Fruit fly (Drosophila melanogaster) whole organism, embryonic: Measurements from ENCODE around the gene CG11986.

ENCODE experiments used
- Atf3 ChIP-seq: fragments of 200-800 bp; sonication (Bioruptor generic); optimal IDR thresholded peaks from 3 replicates; lab custom pipeline; 2016; ENCODE audit warnings: missing biosample characterization, missing genetic modification characterization
- Blimp-1 ChIP-seq: fragments of 200-800 bp; sonication (Bioruptor generic); optimal IDR thresholded peaks from 3 replicates; lab custom pipeline; 2018; ENCODE audit warnings: missing biosample characterization, missing genetic modification characterization, mild to moderate bottlenecking, moderate library complexity, missing genetic modification reagents
- Bteb2 ChIP-seq: fragments of 200-800 bp; sonication (Bioruptor generic); optimal IDR thresholded peaks from 2 replicates; lab custom pipeline; 2016; ENCODE audit warnings: missing biosample characterization, missing genetic modification characterization
- CG10654 ChIP-seq: fragments of 200-800 bp; sonication (Bioruptor generic); optimal IDR thresholded peaks from 2 replicates; lab custom pipeline; 2016; ENCODE audit warnings: missing biosample characterization, missing genetic modification characterization
- CG11504 ChIP-seq: fragments of 200-800 bp; sonication (Bioruptor generic); optimal IDR thresholded peaks from 3 replicates; lab custom pipeline; 2019; ENCODE audit warnings: missing biosample characterization, mild to moderate bottlenecking, missing genetic modification characterization, moderate library complexity
- CG12219 ChIP-seq: fragments of 200-800 bp; sonication (Bioruptor generic); optimal IDR thresholded peaks from 3 replicates; lab custom pipeline; 2018; ENCODE audit warnings: missing biosample characterization, mild to moderate bottlenecking, missing genetic modification characterization
- CG12744 ChIP-seq: fragments of 200-800 bp; sonication (Bioruptor generic); optimal IDR thresholded peaks from 2 replicates; lab custom pipeline; 2016; ENCODE audit warnings: missing biosample characterization, missing genetic modification characterization
- CG14965 ChIP-seq: fragments of 200-800 bp; sonication (Bioruptor generic); optimal IDR thresholded peaks from 2 replicates; lab custom pipeline; 2016; ENCODE audit warnings: missing biosample characterization, missing genetic modification characterization, borderline replicate concordance
- CG15269 ChIP-seq: fragments of 200-800 bp; sonication (Bioruptor generic); optimal IDR thresholded peaks from 2 replicates; lab custom pipeline; 2018; ENCODE audit warnings: missing biosample characterization, mild to moderate bottlenecking, missing genetic modification characterization, moderate library complexity
- CG2202 ChIP-seq: fragments of 200-800 bp; sonication (Bioruptor generic); optimal IDR thresholded peaks from 2 replicates; lab custom pipeline; 2018; ENCODE audit warnings: missing biosample characterization, mild to moderate bottlenecking, missing genetic modification characterization
- CG2678 ChIP-seq: fragments of 200-800 bp; sonication (Bioruptor generic); optimal IDR thresholded peaks from 3 replicates; lab custom pipeline; 2019; ENCODE audit warnings: missing biosample characterization, mild to moderate bottlenecking, missing genetic modification characterization, moderate library complexity
- CG2712 ChIP-seq: fragments of 200-800 bp; optimal IDR thresholded peaks from 3 replicates; lab custom pipeline; 2019; ENCODE audit warnings: missing biosample characterization, mild to moderate bottlenecking, missing genetic modification characterization, moderate library complexity
- CG31365 ChIP-seq: fragments of 200-800 bp; sonication (Bioruptor generic); optimal IDR thresholded peaks from 2 replicates; lab custom pipeline; 2018; ENCODE audit warnings: missing biosample characterization, mild to moderate bottlenecking, missing genetic modification characterization
- CG31388 ChIP-seq: fragments of 200-800 bp; sonication (Bioruptor generic); optimal IDR thresholded peaks from 2 replicates; lab custom pipeline; 2016; ENCODE audit warnings: missing biosample characterization, missing genetic modification characterization
- CG32532 ChIP-seq: fragments of 200-800 bp; sonication (Bioruptor generic); IDR thresholded peaks from 2 replicates; pipeline ENCODE4 v1.3.6; 2022; ENCODE audit warnings: missing biosample characterization, missing genetic modification characterization
- CG34376 ChIP-seq: fragments of 200-800 bp; sonication (Bioruptor generic); optimal IDR thresholded peaks from 2 replicates; lab custom pipeline; 2018; ENCODE audit warnings: missing biosample characterization, mild to moderate bottlenecking, missing genetic modification characterization
- CG4854 ChIP-seq: fragments of 200-800 bp; sonication (Bioruptor generic); optimal IDR thresholded peaks from 2 replicates; lab custom pipeline; 2016; ENCODE audit warnings: missing biosample characterization, missing genetic modification characterization, inconsistent platforms
- CG9817 ChIP-seq: fragments of 200-800 bp; sonication (Bioruptor generic); optimal IDR thresholded peaks from 2 replicates; lab custom pipeline; 2018; ENCODE audit warnings: missing biosample characterization, mild to moderate bottlenecking, missing genetic modification characterization, moderate library complexity
- Deaf1 ChIP-seq: fragments of 200-800 bp; optimal IDR thresholded peaks from 3 replicates; lab custom pipeline; 2019; ENCODE audit warnings: missing biosample characterization, mild to moderate bottlenecking, missing genetic modification characterization, moderate library complexity
- Ets65A ChIP-seq: fragments of 200-800 bp; sonication (Bioruptor generic); peaks from one replicate; lab custom pipeline; 2016; ENCODE audit warnings: missing biosample characterization, missing genetic modification characterization
- Fer3 ChIP-seq: fragments of 200-800 bp; sonication (Bioruptor generic); optimal IDR thresholded peaks from 2 replicates; lab custom pipeline; 2018; ENCODE audit warnings: missing biosample characterization, mild to moderate bottlenecking, missing genetic modification characterization, moderate library complexity
- Gsc ChIP-seq: fragments of 200-800 bp; sonication (Bioruptor generic); IDR thresholded peaks from 2 replicates; pipeline ENCODE4 v1.3.6; 2022; ENCODE audit warnings: missing biosample characterization, missing genetic modification characterization
- HLH4C ChIP-seq: fragments of 200-800 bp; sonication (Bioruptor generic); IDR thresholded peaks from 3 replicates; pipeline ENCODE4 v1.3.6; 2022; ENCODE audit warnings: missing biosample characterization, missing genetic modification characterization; ENCODE audit not compliant: partially characterized antibody
- HmgD ChIP-seq: fragments of 200-800 bp; sonication (Bioruptor generic); optimal IDR thresholded peaks from 3 replicates; lab custom pipeline; 2016; ENCODE audit warnings: missing biosample characterization, missing genetic modification characterization
- Hr3 ChIP-seq: fragments of 200-800 bp; sonication (Bioruptor generic); optimal IDR thresholded peaks from 3 replicates; lab custom pipeline; 2016; ENCODE audit warnings: missing biosample characterization, missing genetic modification characterization
- Kr ChIP-seq: fragments of 200-800 bp; sonication (Bioruptor generic); optimal IDR thresholded peaks from 2 replicates; lab custom pipeline; 2017; ENCODE audit warnings: missing biosample characterization, mild to moderate bottlenecking, missing genetic modification characterization
- Nf-YC ChIP-seq: fragments of 200-800 bp; optimal IDR thresholded peaks from 3 replicates; lab custom pipeline; 2019; ENCODE audit warnings: missing biosample characterization, mild to moderate bottlenecking, missing genetic modification characterization, moderate library complexity
- Side ChIP-seq: fragments of 200-800 bp; sonication (Bioruptor generic); optimal IDR thresholded peaks from 2 replicates; lab custom pipeline; 2016; ENCODE audit warnings: missing biosample characterization, missing genetic modification characterization
- Vsx1 ChIP-seq: fragments of 200-800 bp; sonication (Bioruptor generic); optimal IDR thresholded peaks from 2 replicates; lab custom pipeline; 2017; ENCODE audit warnings: missing biosample characterization, mild to moderate bottlenecking, missing genetic modification characterization, missing genetic modification reagents
- ase ChIP-seq: fragments of 200-800 bp; sonication (Bioruptor generic); IDR thresholded peaks from 3 replicates; pipeline ENCODE4 v1.3.6; 2022; ENCODE audit warnings: missing biosample characterization, missing genetic modification characterization
- corto ChIP-seq: fragments of 200-800 bp; sonication (Bioruptor generic); optimal IDR thresholded peaks from 2 replicates; lab custom pipeline; 2016; ENCODE audit warnings: missing biosample characterization, mild to moderate bottlenecking, missing genetic modification characterization, moderate library complexity
- cwo ChIP-seq: fragments of 200-800 bp; sonication (Bioruptor generic); optimal IDR thresholded peaks from 3 replicates; lab custom pipeline; 2017; ENCODE audit warnings: missing biosample characterization, missing genetic modification characterization, mild to moderate bottlenecking, moderate library complexity, missing genetic modification reagents
- dm ChIP-seq: fragments of 200-800 bp; sonication (Bioruptor generic); optimal IDR thresholded peaks from 3 replicates; lab custom pipeline; 2016; ENCODE audit warnings: missing biosample characterization, missing genetic modification characterization
- exex ChIP-seq: fragments of 200-800 bp; sonication (Bioruptor generic); optimal IDR thresholded peaks from 4 replicates; lab custom pipeline; 2018; ENCODE audit warnings: missing biosample characterization, mild to moderate bottlenecking, missing genetic modification characterization, moderate library complexity
- gcm2 ChIP-seq: fragments of 200-800 bp; sonication (Bioruptor generic); optimal IDR thresholded peaks from 2 replicates; lab custom pipeline; 2016; ENCODE audit warnings: missing biosample characterization, missing genetic modification characterization
- gro ChIP-seq: fragments of 200-800 bp; sonication (Bioruptor generic); optimal IDR thresholded peaks from 2 replicates; lab custom pipeline; 2016; ENCODE audit warnings: missing biosample characterization, missing genetic modification characterization
- hth ChIP-seq: fragments of >200 bp; optimal IDR thresholded peaks from 2 replicates; lab custom pipeline; 2017; ENCODE audit warnings: inconsistent platforms
- lab ChIP-seq: fragments of 200-800 bp; sonication (Bioruptor generic); optimal IDR thresholded peaks from 3 replicates; lab custom pipeline; 2017; ENCODE audit warnings: missing biosample characterization, missing genetic modification characterization, mild to moderate bottlenecking, moderate library complexity, missing genetic modification reagents
- lbe ChIP-seq: fragments of 200-800 bp; sonication (Bioruptor generic); optimal IDR thresholded peaks from 2 replicates; lab custom pipeline; 2016; ENCODE audit warnings: missing biosample characterization, mild to moderate bottlenecking, missing genetic modification characterization
- pnt ChIP-seq: fragments of 200-800 bp; sonication (Bioruptor generic); optimal IDR thresholded peaks from 3 replicates; lab custom pipeline; 2016; ENCODE audit warnings: missing biosample characterization, missing genetic modification characterization
- sc ChIP-seq, 3 experiments: fragments of >200 bp in 2 of 3; fragments of 200-800 bp in 1 of 3; sonication (Bioruptor generic) in 1 of 3; optimal IDR thresholded peaks; 2 replicates in 2 of 3; 3 replicates in 1 of 3; lab custom pipeline; 2017; ENCODE audit warnings: mild to moderate bottlenecking in 1 of 3, missing biosample characterization in 1 of 3, missing genetic modification characterization in 1 of 3, missing genetic modification reagents in 1 of 3
- scrt ChIP-seq: fragments of 200-800 bp; sonication (Bioruptor generic); optimal IDR thresholded peaks from 2 replicates; lab custom pipeline; 2018; ENCODE audit warnings: missing biosample characterization, mild to moderate bottlenecking, missing genetic modification characterization, moderate library complexity
- sd ChIP-seq: fragments of 200-800 bp; sonication (Bioruptor generic); optimal IDR thresholded peaks from 3 replicates; lab custom pipeline; 2018; ENCODE audit warnings: missing biosample characterization, mild to moderate bottlenecking, missing genetic modification characterization, moderate library complexity
- seq ChIP-seq: fragments of 200-800 bp; sonication (Bioruptor generic); IDR thresholded peaks from 2 replicates; pipeline ENCODE4 v1.3.6; 2022; ENCODE audit warnings: missing biosample characterization, missing genetic modification characterization
- slbo ChIP-seq: fragments of 200-800 bp; sonication (Bioruptor generic); IDR thresholded peaks from 2 replicates; pipeline ENCODE4 v1.3.6; 2022; ENCODE audit warnings: missing biosample characterization, missing genetic modification characterization
- slp2 ChIP-seq: fragments of 200-800 bp; sonication (Bioruptor generic); optimal IDR thresholded peaks from 2 replicates; lab custom pipeline; 2016; ENCODE audit warnings: missing biosample characterization, missing genetic modification characterization
- sqz ChIP-seq: fragments of 200-800 bp; sonication (Bioruptor generic); optimal IDR thresholded peaks from 3 replicates; lab custom pipeline; 2018; ENCODE audit warnings: missing biosample characterization, mild to moderate bottlenecking, missing genetic modification characterization
- tin ChIP-seq: fragments of 200-800 bp; sonication (Bioruptor generic); optimal IDR thresholded peaks from 3 replicates; lab custom pipeline; 2016; ENCODE audit warnings: missing biosample characterization, missing genetic modification characterization
- tna ChIP-seq: fragments of 200-800 bp; sonication (Bioruptor generic); IDR thresholded peaks from 2 replicates; pipeline ENCODE4 v1.3.6; 2022; ENCODE audit warnings: missing biosample characterization, missing genetic modification characterization; ENCODE audit not compliant: partially characterized antibody

Gene CG11986

DNA sequence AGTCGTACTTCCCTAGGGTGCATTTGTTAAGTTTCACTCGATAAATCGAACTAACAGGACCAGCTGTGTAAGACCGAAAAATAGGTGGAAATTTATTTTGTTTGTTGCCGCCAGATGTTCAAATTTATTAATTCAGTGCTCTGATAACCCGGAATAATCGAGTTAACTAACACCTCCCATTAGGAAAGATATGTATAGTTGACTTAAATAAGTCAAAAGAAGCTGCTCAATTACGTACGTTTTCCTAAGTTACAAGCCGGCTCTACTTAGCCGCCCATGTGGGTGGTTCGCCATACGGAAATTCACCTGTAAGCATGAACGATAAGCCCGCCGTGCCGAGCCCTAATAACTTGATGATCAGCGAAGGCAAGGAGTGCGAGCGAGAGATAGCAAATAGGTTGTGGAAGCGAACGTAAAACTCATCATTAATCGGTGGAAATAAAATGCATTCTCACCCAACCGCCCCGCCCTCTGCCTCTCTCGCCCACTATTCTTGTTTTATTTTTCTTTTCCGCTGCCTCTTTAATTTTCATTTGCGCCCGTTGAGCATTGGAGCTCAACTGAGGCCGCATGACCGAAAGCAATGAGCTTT, 38.7 kb downstream of the CG11986 start (continued):
- peak; percentile 38 for TF ChIP-seq CG9817 (tag; lab: Kevin White, UChicago)
- TF ChIP-seq HmgD (GFP tag; lab: Kevin White, UChicago), result no peak
- no peak for TF ChIP-seq sd (tag; lab: Kevin White, UChicago)
- TF ChIP-seq CG14965 (GFP tag; lab: Kevin White, UChicago), result no peak
- no peak for TF ChIP-seq Atf3 (GFP tag; lab: Kevin White, UChicago)
- no peak for TF ChIP-seq Kr (GFP tag; lab: Kevin White, UChicago)
- TF ChIP-seq pnt (GFP tag; lab: Kevin White, UChicago), result peak; percentile 1
- no peak for TF ChIP-seq HLH4C
- TF ChIP-seq CG11504 (tag; lab: Kevin White, UChicago), result peak; percentile 73
- no peak for TF ChIP-seq CG10654 (GFP tag; lab: Kevin White, UChicago)
- no peak for TF ChIP-seq dm (GFP tag; lab: Kevin White, UChicago)
- no peak for TF ChIP-seq hth (lab: Kevin White, UChicago)
- no peak for TF ChIP-seq CG4854
- no peak for TF ChIP-seq sqz (GFP tag; lab: Kevin White, UChicago)
- TF ChIP-seq slbo (GFP tag; lab: Robert Waterston, UW), result no peak
- TF ChIP-seq cwo, result peak; percentile 38
- no peak for TF ChIP-seq CG32532 (GFP tag; lab: Robert Waterston, UW)
- TF ChIP-seq Blimp-1 (GFP tag; lab: Kevin White, UChicago), result no peak
- TF ChIP-seq CG15269 (tag; lab: Kevin White, UChicago), result peak; percentile 41
- TF ChIP-seq sc (optimal IDR thresholded peaks at IDR 0.05; lab: Kevin White, UChicago), result no peak
- no peak for TF ChIP-seq sc (GFP tag; optimal IDR thresholded peaks at IDR 0.05; lab: Kevin White, UChicago)
- TF ChIP-seq slp2, result no peak
- no peak for TF ChIP-seq Vsx1
- no peak for TF ChIP-seq seq (GFP tag; lab: Robert Waterston, UW)
- peak; percentile 61 for TF ChIP-seq CG2712 (tag; lab: Kevin White, UChicago)
- no peak for TF ChIP-seq Gsc
- no peak for TF ChIP-seq tna (GFP tag; lab: Robert Waterston, UW)
- TF ChIP-seq CG12744 (GFP tag; lab: Kevin White, UChicago), result no peak
- no peak for TF ChIP-seq gcm2 (GFP tag; lab: Kevin White, UChicago)

- TF ChIP-seq CG12219 (GFP tag; lab: Kevin White, UChicago) (peak; percentile 61), Bteb2 (no peak), CG31365 (tag; lab: Kevin White, UChicago) (peak; percentile 37), gro (no peak), exex (tag; lab: Kevin White, UChicago) (peak; percentile 12), sd (tag; lab: Kevin White, UChicago) (peak; percentile 67), corto (GFP tag; lab: Kevin White, UChicago) (no peak), CG31388 (peak; percentile 30), CG2678 (tag; lab: Kevin White, UChicago) (peak; percentile 78), Ets65A (GFP tag; lab: Kevin White, UChicago) (peak; percentile 81), ase (GFP tag; lab: Robert Waterston, UW) (no peak), Fer3 (tag; lab: Kevin White, UChicago) (peak; percentile 87), Deaf1 (tag; lab: Kevin White, UChicago) (peak; percentile 56), scrt (GFP tag; lab: Kevin White, UChicago) (peak; percentile 65), lab (peak; percentile 90), lbe (GFP tag; lab: Kevin White, UChicago) (peak; percentile 12), tin (GFP tag; lab: Kevin White, UChicago) (peak; percentile 22), CG34376 (GFP tag; lab: Kevin White, UChicago) (peak; percentile 64), Hr3 (GFP tag; lab: Kevin White, UChicago) (peak; percentile 39), Nf-YC (tag; lab: Kevin White, UChicago) (peak; percentile 76), CG2202 (peak; percentile 3), Side (GFP tag; lab: Kevin White, UChicago) (no peak)
Observed at dm6 chr3R:9054442-9055118, 39.3 kb downstream of the CG11986 start.
